Worm (Caenorhabditis elegans): ENCODE data around the gene F33G12.6.
A peak's percentile ranks its signal among the peaks of the same experiment; 100 is the strongest.

Gene F33G12.6

ce11 chrII:5027952-5028351, 21.8 kb upstream of the F33G12.6 start:
- no peak for TF ChIP-seq jun-1 (tag; optimal IDR thresholded peaks at IDR 0.05)
- TF ChIP-seq nhr-67 (tag; optimal IDR thresholded peaks at IDR 0.05), result no peak
- TF ChIP-seq sea-2 (GFP tag; optimal IDR thresholded peaks at IDR 0.05), result no peak
- no peak for TF ChIP-seq mml-1 (tag; optimal IDR thresholded peaks at IDR 0.05)
- TF ChIP-seq snpc-4 (tag; optimal IDR thresholded peaks at IDR 0.05), result no peak

ce11 chrII:5031612-5032011, 18.1 kb upstream of the F33G12.6 start, which contains the start of gene wdr-83:
wdr-83 (minus strand) TSS chrII:5031712.
- TF ChIP-seq nhr-12 (tag; optimal IDR thresholded peaks at IDR 0.05) (no peak), R02D3.7 (tag; optimal IDR thresholded peaks at IDR 0.05) (no peak), egl-27 (tag; optimal IDR thresholded peaks at IDR 0.05) (no peak), jun-1 (tag; optimal IDR thresholded peaks at IDR 0.05) (no peak), nhr-43 (tag; optimal IDR thresholded peaks at IDR 0.05; ENCODE audit: poor library complexity, severe bottlenecking) (no peak), lin-39 (tag; optimal IDR thresholded peaks at IDR 0.05) (no peak), nhr-77 (tag; optimal IDR thresholded peaks at IDR 0.05) (no peak), eor-1 (tag; optimal IDR thresholded peaks at IDR 0.05) (no peak), nhr-237 (tag; optimal IDR thresholded peaks at IDR 0.05) (no peak), ceh-82 (tag; optimal IDR thresholded peaks at IDR 0.05) (no peak), mdl-1 (tag; optimal IDR thresholded peaks at IDR 0.05) (no peak), elt-3 (tag; optimal IDR thresholded peaks at IDR 0.05) (no peak), fkh-2 (tag; optimal IDR thresholded peaks at IDR 0.05) (no peak), ceh-28 (tag; optimal IDR thresholded peaks at IDR 0.05) (no peak), sea-2 (GFP tag; optimal IDR thresholded peaks at IDR 0.05) (no peak), ztf-11 (tag; optimal IDR thresholded peaks at IDR 0.05) (no peak)

ce11 chrII:5032669-5033068, 17.0 kb upstream of the F33G12.6 start:
- no peak for TF ChIP-seq nhr-23 (tag; optimal IDR thresholded peaks at IDR 0.05)
- no peak for TF ChIP-seq ztf-4 (tag; optimal IDR thresholded peaks at IDR 0.05)
- peak; percentile 19 for TF ChIP-seq tbx-2 (tag; optimal IDR thresholded peaks at IDR 0.05)
- TF ChIP-seq unc-39 (tag; optimal IDR thresholded peaks at IDR 0.05), result no peak
- TF ChIP-seq nfya-1 (tag; optimal IDR thresholded peaks at IDR 0.05; ENCODE audit: insufficient read depth), result peak; percentile 57
- TF ChIP-seq ama-1 (optimal IDR thresholded peaks at IDR 0.05), result no peak
- peak; percentile 29 for TF ChIP-seq ceh-82 (tag; optimal IDR thresholded peaks at IDR 0.05)
- TF ChIP-seq lin-15B (tag; optimal IDR thresholded peaks at IDR 0.05), result peak; percentile 34
- peak; percentile 40 for TF ChIP-seq nhr-25 (tag; optimal IDR thresholded peaks at IDR 0.05)
- peak; percentile 46 for TF ChIP-seq egl-27 (tag; optimal IDR thresholded peaks at IDR 0.05)
- peak; percentile 17 for TF ChIP-seq pqm-1 (tag; optimal IDR thresholded peaks at IDR 0.05)
- TF ChIP-seq fkh-2 (tag; optimal IDR thresholded peaks at IDR 0.05), result no peak
- peak; percentile 38 for TF ChIP-seq pha-4 (tag; optimal IDR thresholded peaks at IDR 0.05)
- peak; percentile 73 for TF ChIP-seq lsy-12 (tag; optimal IDR thresholded peaks at IDR 0.05)
- peak; percentile 30 for TF ChIP-seq snpc-4 (tag; optimal IDR thresholded peaks at IDR 0.05)
- TF ChIP-seq nhr-43 (tag; optimal IDR thresholded peaks at IDR 0.05; ENCODE audit: poor library complexity, severe bottlenecking), result peak; percentile 63
- TF ChIP-seq mml-1 (tag; optimal IDR thresholded peaks at IDR 0.05), result no peak
- TF ChIP-seq fos-1 (tag; optimal IDR thresholded peaks at IDR 0.05), result no peak
- peak; percentile 35 for TF ChIP-seq jun-1 (tag; optimal IDR thresholded peaks at IDR 0.05)
- TF ChIP-seq nhr-76 (tag; optimal IDR thresholded peaks at IDR 0.05), result no peak
- TF ChIP-seq elt-2 (tag; optimal IDR thresholded peaks at IDR 0.05), result peak; percentile 87
- TF ChIP-seq R02D3.7 (tag; optimal IDR thresholded peaks at IDR 0.05), result peak; percentile 29
- peak; percentile 58 for TF ChIP-seq lin-39 (tag; optimal IDR thresholded peaks at IDR 0.05)
- no peak for TF ChIP-seq daf-12 (tag; optimal IDR thresholded peaks at IDR 0.05)
- peak; percentile 89 for TF ChIP-seq hmg-11 (tag; optimal IDR thresholded peaks at IDR 0.05)
- no peak for TF ChIP-seq aly-2 (tag; optimal IDR thresholded peaks at IDR 0.05)

- no peak for TF ChIP-seq nhr-12 (tag; optimal IDR thresholded peaks at IDR 0.05)
- TF ChIP-seq nhr-25 (tag; optimal IDR thresholded peaks at IDR 0.05), result no peak
- TF ChIP-seq ztf-4 (tag; optimal IDR thresholded peaks at IDR 0.05), result no peak
- TF ChIP-seq nhr-43 (tag; optimal IDR thresholded peaks at IDR 0.05; ENCODE audit: poor library complexity, severe bottlenecking), result no peak
- TF ChIP-seq unc-62 (GFP tag; optimal IDR thresholded peaks at IDR 0.05), result no peak
- no peak for TF ChIP-seq lsy-12 (tag; optimal IDR thresholded peaks at IDR 0.05)
- no peak for TF ChIP-seq eor-1 (tag; optimal IDR thresholded peaks at IDR 0.05)
- no peak for TF ChIP-seq pha-4 (tag; optimal IDR thresholded peaks at IDR 0.05)
- no peak for TF ChIP-seq nhr-77 (tag; optimal IDR thresholded peaks at IDR 0.05)
- TF ChIP-seq nhr-23 (tag; optimal IDR thresholded peaks at IDR 0.05), result no peak
- TF ChIP-seq tbx-2 (tag; optimal IDR thresholded peaks at IDR 0.05), result no peak
- TF ChIP-seq nhr-237 (tag; optimal IDR thresholded peaks at IDR 0.05), result no peak
- no peak for TF ChIP-seq mdl-1 (tag; optimal IDR thresholded peaks at IDR 0.05)
- TF ChIP-seq lin-15B (tag; optimal IDR thresholded peaks at IDR 0.05), result no peak
Observed at ce11 chrII:5033935-5034334, 15.8 kb upstream of the F33G12.6 start, which contains the start of gene F33G12.3. F33G12.3 (minus strand) TSS chrII:5034035.

All from whole organism, L3 larva.